Fruit fly (Drosophila melanogaster) whole organism, embryonic: ENCODE data around the gene Ire1.
A peak's percentile ranks its signal among the peaks of the same experiment; 100 is the strongest.

Experiments used
- Adf1 ChIP-seq: fragments of 200-800 bp; sonication (Bioruptor generic); IDR thresholded peaks from 2 replicates; pipeline ENCODE4 v1.3.6; 2022; ENCODE audit warnings: missing biosample characterization, missing genetic modification characterization
- Atf3 ChIP-seq: fragments of 200-800 bp; sonication (Bioruptor generic); optimal IDR thresholded peaks from 3 replicates; lab custom pipeline; 2016; ENCODE audit warnings: missing biosample characterization, missing genetic modification characterization
- B-H2 ChIP-seq: fragments of 200-800 bp; sonication (Bioruptor generic); optimal IDR thresholded peaks from 2 replicates; lab custom pipeline; 2018; ENCODE audit warnings: missing biosample characterization, mild to moderate bottlenecking, missing genetic modification characterization
- BtbVII ChIP-seq: fragments of 200-800 bp; sonication (Bioruptor generic); optimal IDR thresholded peaks from 3 replicates; lab custom pipeline; 2017; ENCODE audit warnings: missing biosample characterization, mild to moderate bottlenecking, missing genetic modification characterization
- C15 ChIP-seq: fragments of 200-800 bp; sonication (Bioruptor generic); IDR thresholded peaks from 3 replicates; pipeline ENCODE4 v1.3.6; 2022; ENCODE audit warnings: missing biosample characterization, missing genetic modification characterization
- CG13296 ChIP-seq: fragments of 200-800 bp; sonication (Bioruptor generic); optimal IDR thresholded peaks from 3 replicates; lab custom pipeline; 2018; ENCODE audit warnings: missing biosample characterization, mild to moderate bottlenecking, missing genetic modification characterization
- CG15514 ChIP-seq: fragments of 200-800 bp; sonication (Bioruptor generic); optimal IDR thresholded peaks from 3 replicates; lab custom pipeline; 2017; ENCODE audit warnings: missing biosample characterization, missing genetic modification characterization, mild to moderate bottlenecking, moderate library complexity, missing genetic modification reagents
- CG1603 ChIP-seq: fragments of 200-800 bp; sonication (Bioruptor generic); optimal IDR thresholded peaks from 2 replicates; lab custom pipeline; 2019; ENCODE audit warnings: missing biosample characterization, mild to moderate bottlenecking, missing genetic modification characterization, moderate library complexity
- CG17328 ChIP-seq: fragments of 200-800 bp; sonication (Bioruptor generic); IDR thresholded peaks from 2 replicates; pipeline ENCODE4 v1.3.6; 2022; ENCODE audit warnings: missing biosample characterization, missing genetic modification characterization
- CG17568 ChIP-seq: fragments of 200-800 bp; sonication (Bioruptor generic); optimal IDR thresholded peaks from 2 replicates; lab custom pipeline; 2018; ENCODE audit warnings: missing biosample characterization, mild to moderate bottlenecking, missing genetic modification characterization, moderate library complexity
- CG18262 ChIP-seq: fragments of 200-800 bp; optimal IDR thresholded peaks from 3 replicates; lab custom pipeline; 2019; ENCODE audit warnings: missing biosample characterization, mild to moderate bottlenecking, missing genetic modification characterization, moderate library complexity
- CG3281 ChIP-seq: fragments of 200-800 bp; sonication (Bioruptor generic); optimal IDR thresholded peaks from 3 replicates; lab custom pipeline; 2017; ENCODE audit warnings: missing biosample characterization, mild to moderate bottlenecking, missing genetic modification characterization
- CG3838 ChIP-seq: fragments of 200-800 bp; sonication (Bioruptor generic); optimal IDR thresholded peaks from 3 replicates; lab custom pipeline; 2016; ENCODE audit warnings: missing biosample characterization, missing genetic modification characterization
- CG4282 ChIP-seq: fragments of 200-800 bp; sonication (Bioruptor generic); optimal IDR thresholded peaks from 2 replicates; lab custom pipeline; 2016; ENCODE audit warnings: missing biosample characterization, missing genetic modification characterization
- CG43689 ChIP-seq: fragments of 200-800 bp; sonication (Bioruptor generic); IDR thresholded peaks from 2 replicates; pipeline ENCODE4 v1.3.6; 2022; ENCODE audit warnings: missing biosample characterization, missing genetic modification characterization
- CG6272 ChIP-seq: fragments of 200-800 bp; sonication (Bioruptor generic); IDR thresholded peaks from 2 replicates; pipeline ENCODE4 v1.3.6; 2022; ENCODE audit warnings: missing biosample characterization, missing genetic modification characterization
- CG7745 ChIP-seq: fragments of 200-800 bp; sonication (Bioruptor generic); optimal IDR thresholded peaks from 2 replicates; lab custom pipeline; 2018; ENCODE audit warnings: missing biosample characterization, mild to moderate bottlenecking, missing genetic modification characterization, moderate library complexity
- CG7839 ChIP-seq: fragments of 200-800 bp; sonication (Bioruptor generic); optimal IDR thresholded peaks from 3 replicates; lab custom pipeline; 2018; ENCODE audit warnings: missing biosample characterization, mild to moderate bottlenecking, missing genetic modification characterization, moderate library complexity
- CG8478 ChIP-seq: fragments of >200 bp; optimal IDR thresholded peaks from 2 replicates; lab custom pipeline; 2018
- CG9215 ChIP-seq: fragments of 200-800 bp; sonication (Bioruptor generic); IDR thresholded peaks from 2 replicates; pipeline ENCODE4 v1.3.6; 2022; ENCODE audit warnings: missing biosample characterization, missing genetic modification characterization
- Camta ChIP-seq: fragments of 200-800 bp; sonication (Bioruptor generic); optimal IDR thresholded peaks from 2 replicates; lab custom pipeline; 2016; ENCODE audit warnings: missing biosample characterization, missing genetic modification characterization
- D19A ChIP-seq: fragments of 200-800 bp; optimal IDR thresholded peaks from 3 replicates; lab custom pipeline; 2019; ENCODE audit warnings: missing biosample characterization, mild to moderate bottlenecking, missing genetic modification characterization, moderate library complexity
- Ets97D ChIP-seq: fragments of 200-800 bp; sonication (Bioruptor generic); optimal IDR thresholded peaks from 3 replicates; lab custom pipeline; 2016; ENCODE audit warnings: missing biosample characterization, missing genetic modification characterization
- GATAe ChIP-seq: fragments of 200-800 bp; sonication (Bioruptor generic); conservative IDR thresholded peaks from 2 replicates; pipeline ENCODE4 v1.3.6; 2022; ENCODE audit warnings: missing biosample characterization, missing genetic modification characterization
- Hr51 ChIP-seq, 2 experiments: fragments of 200-800 bp; sonication (Bioruptor generic); optimal IDR thresholded peaks; 2 replicates in 1 of 2; 3 replicates in 1 of 2; lab custom pipeline; 2016 to 2018; ENCODE audit warnings: missing biosample characterization in 2 of 2, missing genetic modification characterization in 2 of 2, mild to moderate bottlenecking in 1 of 2, moderate library complexity in 1 of 2
- Hr78 ChIP-seq, 2 experiments: fragments of 200-800 bp in 1 of 2; fragments of >200 bp in 1 of 2; sonication (Bioruptor generic) in 1 of 2; optimal IDR thresholded peaks; 2 replicates each; lab custom pipeline; 2017 to 2019; ENCODE audit warnings: missing biosample characterization in 2 of 2, missing genetic modification characterization in 2 of 2, mild to moderate bottlenecking in 1 of 2, moderate library complexity in 1 of 2
- Kr ChIP-seq: fragments of 200-800 bp; sonication (Bioruptor generic); optimal IDR thresholded peaks from 2 replicates; lab custom pipeline; 2017; ENCODE audit warnings: missing biosample characterization, mild to moderate bottlenecking, missing genetic modification characterization
- Mes4 ChIP-seq: fragments of 200-800 bp; sonication (Bioruptor generic); optimal IDR thresholded peaks from 2 replicates; lab custom pipeline; 2016; ENCODE audit warnings: missing biosample characterization, missing genetic modification characterization
- NK7.1 ChIP-seq: fragments of 200-800 bp; sonication (Bioruptor generic); optimal IDR thresholded peaks from 3 replicates; lab custom pipeline; 2016; ENCODE audit warnings: missing biosample characterization, missing genetic modification characterization
- Oli ChIP-seq: fragments of 200-800 bp; sonication (Bioruptor generic); optimal IDR thresholded peaks from 2 replicates; lab custom pipeline; 2018; ENCODE audit warnings: missing biosample characterization, mild to moderate bottlenecking, missing genetic modification characterization, moderate library complexity
- Sox102F ChIP-seq: fragments of 200-800 bp; sonication (Bioruptor generic); optimal IDR thresholded peaks from 2 replicates; lab custom pipeline; 2018; ENCODE audit warnings: missing biosample characterization, mild to moderate bottlenecking, missing genetic modification characterization, moderate library complexity
- Trl ChIP-seq, 3 experiments: fragments of >200 bp in 2 of 3; fragments of 200-800 bp in 1 of 3; sonication (Bioruptor generic) in 1 of 3; optimal IDR thresholded peaks; 2 replicates in 1 of 3; 3 replicates in 2 of 3; lab custom pipeline; 2016 to 2017; ENCODE audit warnings: missing biosample characterization in 1 of 3, missing genetic modification characterization in 1 of 3
- Usf ChIP-seq: fragments of 200-800 bp; sonication (Bioruptor generic); optimal IDR thresholded peaks from 2 replicates; lab custom pipeline; 2017; ENCODE audit warnings: missing genotype, missing biosample characterization, missing genetic modification characterization
- amos ChIP-seq: fragments of 200-800 bp; sonication (Bioruptor generic); IDR thresholded peaks from 2 replicates; pipeline ENCODE4 v1.3.6; 2022; ENCODE audit warnings: missing biosample characterization, missing genetic modification characterization; ENCODE audit not compliant: partially characterized antibody
- cas ChIP-seq: fragments of 200-800 bp; sonication (Bioruptor generic); IDR thresholded peaks from 2 replicates; pipeline ENCODE4 v1.3.6; 2022; ENCODE audit warnings: missing biosample characterization, missing genetic modification characterization
- crc ChIP-seq: fragments of 200-800 bp; sonication (Bioruptor generic); optimal IDR thresholded peaks from 2 replicates; lab custom pipeline; 2016; ENCODE audit warnings: missing biosample characterization, missing genetic modification characterization
- danr ChIP-seq: fragments of 200-800 bp; sonication (Bioruptor generic); IDR thresholded peaks from 2 replicates; pipeline ENCODE4 v1.3.6; 2022; ENCODE audit warnings: missing biosample characterization, missing genetic modification characterization
- disco-r ChIP-seq: fragments of 200-800 bp; sonication (Bioruptor generic); optimal IDR thresholded peaks from 2 replicates; lab custom pipeline; 2016; ENCODE audit warnings: missing biosample characterization, missing genetic modification characterization
- dmrt11E ChIP-seq: fragments of 200-800 bp; sonication (Bioruptor generic); optimal IDR thresholded peaks from 3 replicates; lab custom pipeline; 2018; ENCODE audit warnings: missing biosample characterization, mild to moderate bottlenecking, missing genetic modification characterization, moderate library complexity
- fd64A ChIP-seq: fragments of 200-800 bp; sonication (Bioruptor generic); optimal IDR thresholded peaks from 3 replicates; lab custom pipeline; 2018; ENCODE audit warnings: missing biosample characterization, mild to moderate bottlenecking, missing genetic modification characterization
- grau ChIP-seq: fragments of 200-800 bp; optimal IDR thresholded peaks from 3 replicates; lab custom pipeline; 2019; ENCODE audit warnings: missing biosample characterization, mild to moderate bottlenecking, missing genetic modification characterization, moderate library complexity
- her ChIP-seq: fragments of 200-800 bp; sonication (Bioruptor generic); optimal IDR thresholded peaks from 2 replicates; lab custom pipeline; 2016; ENCODE audit warnings: missing biosample characterization, missing genetic modification characterization
- ind ChIP-seq: fragments of 200-800 bp; sonication (Bioruptor generic); optimal IDR thresholded peaks from 3 replicates; lab custom pipeline; 2016; ENCODE audit warnings: missing biosample characterization, missing genetic modification characterization
- maf-S ChIP-seq: fragments of 200-800 bp; sonication (Bioruptor generic); optimal IDR thresholded peaks from 2 replicates; lab custom pipeline; 2016; ENCODE audit warnings: missing biosample characterization, missing genetic modification characterization
- nerfin-2 ChIP-seq: fragments of 200-800 bp; sonication (Bioruptor generic); IDR thresholded peaks from 2 replicates; pipeline ENCODE4 v1.3.6; 2022; ENCODE audit warnings: missing biosample characterization, missing genetic modification characterization; ENCODE audit not compliant: partially characterized antibody
- sisA ChIP-seq: fragments of 200-800 bp; sonication (Bioruptor generic); IDR thresholded peaks from 2 replicates; pipeline ENCODE4 v1.3.6; 2022; ENCODE audit warnings: missing biosample characterization, missing genetic modification characterization
- sqz ChIP-seq: fragments of 200-800 bp; sonication (Bioruptor generic); optimal IDR thresholded peaks from 3 replicates; lab custom pipeline; 2018; ENCODE audit warnings: missing biosample characterization, mild to moderate bottlenecking, missing genetic modification characterization
- sr ChIP-seq: fragments of 200-800 bp; sonication (Bioruptor generic); IDR thresholded peaks from 3 replicates; pipeline ENCODE4 v1.3.6; 2022; ENCODE audit warnings: missing biosample characterization, missing genetic modification characterization
- stwl ChIP-seq: fragments of 200-800 bp; sonication (Bioruptor generic); optimal IDR thresholded peaks from 3 replicates; lab custom pipeline; 2018; ENCODE audit warnings: missing biosample characterization, mild to moderate bottlenecking, missing genetic modification characterization, moderate library complexity
- tgo ChIP-seq: fragments of 200-800 bp; sonication (Bioruptor generic); IDR thresholded peaks from 3 replicates; pipeline ENCODE4 v1.3.6; 2022; ENCODE audit warnings: missing biosample characterization, missing genetic modification characterization
- vfl ChIP-seq: fragments of 200-800 bp; sonication (Bioruptor generic); optimal IDR thresholded peaks from 2 replicates; lab custom pipeline; 2016; ENCODE audit warnings: missing biosample characterization, missing genetic modification characterization

Ire1 gene

dm6 chr3R:19830973-19831372 lies 30.1 kb downstream of the Ire1 start (continued):
- TF ChIP-seq CG18262 (tag; lab: Kevin White, UChicago), result peak; percentile 66
- TF ChIP-seq amos (GFP tag; lab: Robert Waterston, UW), result no peak
- no peak for TF ChIP-seq Hr78 (GFP tag; optimal IDR thresholded peaks at IDR 0.05; lab: Kevin White, UChicago)
- peak; percentile 39; the same call in 1 of the 2 replicates for TF ChIP-seq CG17328
- peak; percentile 35; the same call in 1 of the 2 replicates for TF ChIP-seq CG43689 (GFP tag; lab: Robert Waterston, UW)
- TF ChIP-seq Adf1 (GFP tag; lab: Robert Waterston, UW), result peak; percentile 13; the same call in 1 of the 2 replicates
- peak; percentile 65 for TF ChIP-seq CG3281
- TF ChIP-seq crc (GFP tag; lab: Kevin White, UChicago), result no peak
- no peak for TF ChIP-seq Ets97D (GFP tag; lab: Kevin White, UChicago)
- TF ChIP-seq CG3838 (GFP tag; lab: Kevin White, UChicago), result no peak
- TF ChIP-seq NK7.1, result peak; percentile 33
- TF ChIP-seq Sox102F (GFP tag; lab: Kevin White, UChicago), result peak; percentile 84
- peak; percentile 54 for TF ChIP-seq her (GFP tag; lab: Kevin White, UChicago)
- TF ChIP-seq stwl (tag; lab: Kevin White, UChicago), result no peak
- no peak for TF ChIP-seq CG9215 (GFP tag; lab: Robert Waterston, UW)
- TF ChIP-seq Kr (GFP tag; lab: Kevin White, UChicago), result no peak
- peak; percentile 50 for TF ChIP-seq ind (GFP tag; lab: Kevin White, UChicago)
- no peak for TF ChIP-seq Mes4 (GFP tag; lab: Kevin White, UChicago)
- no peak for TF ChIP-seq Atf3 (GFP tag; lab: Kevin White, UChicago)
- TF ChIP-seq cas (GFP tag; lab: Robert Waterston, UW), result no peak
- peak; percentile 4 for TF ChIP-seq vfl (GFP tag; lab: Kevin White, UChicago)
- TF ChIP-seq D19A (tag; lab: Kevin White, UChicago), result peak; percentile 43
- TF ChIP-seq CG7839 (tag; lab: Kevin White, UChicago), result peak; percentile 73
- TF ChIP-seq CG4282 (GFP tag; lab: Kevin White, UChicago), result no peak
- TF ChIP-seq CG6272, result no peak
- peak; percentile 36 for TF ChIP-seq CG15514 (GFP tag; lab: Kevin White, UChicago)
- TF ChIP-seq tgo (GFP tag; lab: Robert Waterston, UW), result peak; percentile 71
- TF ChIP-seq Trl (optimal IDR thresholded peaks at IDR 0.05; lab: Kevin White, UChicago), result no peak
- TF ChIP-seq Trl (GFP tag; optimal IDR thresholded peaks at IDR 0.05; lab: Kevin White, UChicago), result peak; percentile 36
- no peak for TF ChIP-seq nerfin-2
- TF ChIP-seq disco-r (GFP tag; lab: Kevin White, UChicago), result peak; percentile 51
- no peak for TF ChIP-seq danr (GFP tag; lab: Robert Waterston, UW)
- TF ChIP-seq Usf (GFP tag; lab: Kevin White, UChicago), result no peak
- peak; percentile 35 for TF ChIP-seq CG17568 (GFP tag; lab: Kevin White, UChicago)
- no peak for TF ChIP-seq dmrt11E (tag; lab: Kevin White, UChicago)
- no peak for TF ChIP-seq C15 (GFP tag; lab: Robert Waterston, UW)
- TF ChIP-seq CG1603 (tag; lab: Kevin White, UChicago), result peak; percentile 81
- TF ChIP-seq grau (tag; lab: Kevin White, UChicago), result peak; percentile 72
- no peak for TF ChIP-seq CG8478
- TF ChIP-seq Camta, result peak; percentile 25
- peak; percentile 29 for TF ChIP-seq maf-S (GFP tag; lab: Kevin White, UChicago)
- TF ChIP-seq Hr51 (GFP tag; optimal IDR thresholded peaks at IDR 0.05; lab: Kevin White, UChicago), result peak in 1 of 2 experiments; percentile 84
- TF ChIP-seq sisA (GFP tag; lab: Robert Waterston, UW), result no peak
- no peak for TF ChIP-seq sqz
- 0 out of 2 replicates have a peak, but pooled peaks have one; percentile 12 for TF ChIP-seq GATAe (GFP tag; lab: Robert Waterston, UW)
- no peak for TF ChIP-seq B-H2 (GFP tag; lab: Kevin White, UChicago)
- no peak for TF ChIP-seq fd64A (GFP tag; lab: Kevin White, UChicago)
- peak; percentile 58 for TF ChIP-seq CG13296 (GFP tag; lab: Kevin White, UChicago)
- TF ChIP-seq Oli (tag; lab: Kevin White, UChicago), result peak; percentile 72
- peak; percentile 13; the same call in 1 of the 3 replicates for TF ChIP-seq sr
- TF ChIP-seq BtbVII, result peak; percentile 37
- TF ChIP-seq CG7745 (tag; lab: Kevin White, UChicago), result no peak
